Worm (Caenorhabditis elegans): Measurements from ENCODE around the gene bbs-8.

DNA sequence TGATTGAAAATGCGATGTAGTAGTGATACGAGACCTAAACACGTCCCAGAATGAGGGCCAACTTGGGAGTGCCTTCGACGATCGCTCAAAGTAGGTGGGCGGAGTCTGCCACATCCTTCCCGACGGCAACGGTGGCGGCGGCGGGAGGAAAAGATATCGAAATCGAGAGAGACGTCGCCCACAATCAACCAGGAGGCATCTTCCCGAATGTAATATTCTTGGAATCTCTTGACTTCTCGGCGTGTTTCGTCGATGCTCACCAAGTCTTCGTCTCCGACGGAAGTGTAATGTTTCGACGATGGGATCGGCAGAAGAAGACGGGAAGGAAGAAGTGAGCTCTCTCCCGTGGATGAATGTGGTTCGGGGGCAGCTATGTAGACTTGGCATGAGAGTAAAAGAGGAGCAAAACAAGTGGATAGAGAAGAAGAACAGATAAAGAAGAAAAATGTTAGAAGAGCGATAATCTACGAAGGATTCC, 3.6 kb upstream of the bbs-8 start, which contains the start of the genes T25F10.1 and clik-1:
- TF ChIP-seq nhr-11 (tag; optimal IDR thresholded peaks at IDR 0.05) (no peak), gmeb-2 (tag; optimal IDR thresholded peaks at IDR 0.05) (no peak), C08G9.2 (tag; optimal IDR thresholded peaks at IDR 0.05) (no peak), ceh-30 (tag; optimal IDR thresholded peaks at IDR 0.05) (no peak), fkh-10 (GFP tag; optimal IDR thresholded peaks at IDR 0.05) (no peak)
